Worm (Caenorhabditis elegans) whole organism, L3 larva: Measurements from ENCODE around the gene hsp-6.

Source experiments
- ZK546.5 ChIP-seq: sonication (generic microtip); optimal IDR thresholded peaks from 2 replicates; lab custom pipeline; 2017; ENCODE audit warnings: missing biosample characterization, missing genetic modification characterization
- ama-1 ChIP-seq: fragments of 150-350 bp; optimal IDR thresholded peaks from 2 replicates; lab custom pipeline; 2018
- ceh-28 ChIP-seq: fragments of 150-350 bp; optimal IDR thresholded peaks from 2 replicates; lab custom pipeline; 2014; ENCODE audit warnings: missing biosample characterization, missing genetic modification reagents, missing genetic modification characterization
- ceh-82 ChIP-seq: fragments of 150-350 bp; optimal IDR thresholded peaks from 2 replicates; lab custom pipeline; 2014; ENCODE audit warnings: missing biosample characterization, missing genetic modification characterization
- ceh-9 ChIP-seq: sonication (generic microtip); optimal IDR thresholded peaks from 2 replicates; lab custom pipeline; 2018; ENCODE audit warnings: missing biosample characterization, missing genetic modification characterization
- daf-12 ChIP-seq: fragments of 150-350 bp; optimal IDR thresholded peaks from 2 replicates; lab custom pipeline; 2014; ENCODE audit warnings: missing biosample characterization, missing genetic modification reagents, missing genetic modification characterization
- egl-27 ChIP-seq: sonication (generic microtip); optimal IDR thresholded peaks from 4 replicates; lab custom pipeline; 2017; ENCODE audit warnings: missing biosample characterization, missing genetic modification reagents, missing genetic modification characterization
- egl-5 ChIP-seq: fragments of 150-350 bp; optimal IDR thresholded peaks from 2 replicates; lab custom pipeline; 2017; ENCODE audit warnings: missing biosample characterization, missing genetic modification reagents, missing genetic modification characterization, inconsistent platforms
- elt-1 ChIP-seq: fragments of 150-350 bp; optimal IDR thresholded peaks from 2 replicates; lab custom pipeline; 2014; ENCODE audit warnings: missing biosample characterization, missing genetic modification characterization
- elt-2 ChIP-seq: sonication (generic microtip); optimal IDR thresholded peaks from 2 replicates; lab custom pipeline; 2016; ENCODE audit warnings: missing genetic modification reagents, mild to moderate bottlenecking, missing genetic modification characterization, missing compliant biosample characterization
- eor-1 ChIP-seq, 2 experiments: fragments of 150-350 bp; optimal IDR thresholded peaks; 2 replicates each; lab custom pipeline; 2014 to 2018; ENCODE audit warnings: missing biosample characterization in 2 of 2, missing genetic modification characterization in 2 of 2
- fkh-10 ChIP-seq: sonication (generic microtip); optimal IDR thresholded peaks from 2 replicates; lab custom pipeline; 2017; ENCODE audit warnings: missing biosample characterization, missing genetic modification reagents, missing genetic modification characterization
- fkh-2 ChIP-seq: fragments of 150-350 bp; optimal IDR thresholded peaks from 2 replicates; lab custom pipeline; 2014; ENCODE audit warnings: missing biosample characterization, missing genetic modification reagents, missing genetic modification characterization
- fos-1 ChIP-seq: fragments of 150-350 bp; optimal IDR thresholded peaks from 2 replicates; lab custom pipeline; 2014; ENCODE audit warnings: missing biosample characterization, missing genetic modification characterization
- jun-1 ChIP-seq: fragments of 150-350 bp; optimal IDR thresholded peaks from 2 replicates; lab custom pipeline; 2014; ENCODE audit warnings: missing biosample characterization, missing genetic modification reagents, missing genetic modification characterization
- lin-15B ChIP-seq: fragments of 150-350 bp; optimal IDR thresholded peaks from 2 replicates; lab custom pipeline; 2014; ENCODE audit warnings: missing biosample characterization, missing genetic modification characterization
- lin-39 ChIP-seq: fragments of 150-350 bp; optimal IDR thresholded peaks from 2 replicates; lab custom pipeline; 2018; ENCODE audit warnings: missing biosample characterization, missing genetic modification reagents, missing genetic modification characterization
- lsy-12 ChIP-seq: sonication (generic microtip); optimal IDR thresholded peaks from 2 replicates; lab custom pipeline; 2016; ENCODE audit warnings: mild to moderate bottlenecking, missing genetic modification characterization, missing compliant biosample characterization
- mdl-1 ChIP-seq: fragments of 150-350 bp; optimal IDR thresholded peaks from 2 replicates; lab custom pipeline; 2014; ENCODE audit warnings: missing biosample characterization, missing genetic modification characterization
- mml-1 ChIP-seq: fragments of 150-350 bp; sonication (generic microtip); optimal IDR thresholded peaks from 3 replicates; lab custom pipeline; 2014; ENCODE audit warnings: missing biosample characterization, missing genetic modification characterization
- nfya-1 ChIP-seq: sonication (generic microtip); optimal IDR thresholded peaks from 2 replicates; lab custom pipeline; 2017; ENCODE audit warnings: missing genetic modification characterization, mild to moderate bottlenecking, missing compliant biosample characterization, antibody characterized with exemption, moderate library complexity; ENCODE audit not compliant: insufficient read depth
- nhr-11 ChIP-seq: fragments of 150-350 bp; optimal IDR thresholded peaks from 2 replicates; lab custom pipeline; 2014; ENCODE audit warnings: missing biosample characterization, missing genetic modification characterization
- nhr-23 ChIP-seq: fragments of 150-350 bp; optimal IDR thresholded peaks from 2 replicates; lab custom pipeline; 2014; ENCODE audit warnings: missing biosample characterization, missing genetic modification reagents, missing genetic modification characterization
- nhr-25 ChIP-seq: sonication (generic microtip); optimal IDR thresholded peaks from 2 replicates; lab custom pipeline; 2017; ENCODE audit warnings: missing biosample characterization, missing genetic modification characterization
- nhr-28 ChIP-seq: fragments of 150-350 bp; optimal IDR thresholded peaks from 2 replicates; lab custom pipeline; 2014; ENCODE audit warnings: missing biosample characterization, missing genetic modification characterization
- nhr-67 ChIP-seq: fragments of 150-350 bp; optimal IDR thresholded peaks from 2 replicates; lab custom pipeline; 2014; ENCODE audit warnings: missing biosample characterization, missing genetic modification characterization
- nhr-76 ChIP-seq: fragments of 150-350 bp; sonication (generic microtip); optimal IDR thresholded peaks from 5 replicates; lab custom pipeline; 2014; ENCODE audit warnings: missing biosample characterization, missing genetic modification characterization
- pha-4 ChIP-seq: fragments of 150-350 bp; optimal IDR thresholded peaks from 2 replicates; lab custom pipeline; 2014; ENCODE audit warnings: missing biosample characterization, missing genetic modification reagents, missing genetic modification characterization
- pqm-1 ChIP-seq: fragments of 150-350 bp; optimal IDR thresholded peaks from 2 replicates; lab custom pipeline; 2017; ENCODE audit warnings: missing biosample characterization, missing genetic modification characterization, inconsistent platforms
- sea-2 ChIP-seq: fragments of 150-350 bp; sonication (generic microtip); optimal IDR thresholded peaks from 4 replicates; lab custom pipeline; 2014; ENCODE audit warnings: missing biosample characterization, missing genetic modification reagents, missing genetic modification characterization
- skn-1 ChIP-seq: fragments of 150-350 bp; optimal IDR thresholded peaks from 2 replicates; lab custom pipeline; 2014; ENCODE audit warnings: missing biosample characterization, missing genetic modification characterization
- snpc-4 ChIP-seq: fragments of 150-350 bp; optimal IDR thresholded peaks from 2 replicates; lab custom pipeline; 2014; ENCODE audit warnings: missing biosample characterization, missing genetic modification characterization
- tbx-2 ChIP-seq: sonication (generic microtip); optimal IDR thresholded peaks from 2 replicates; lab custom pipeline; 2016; ENCODE audit warnings: mild to moderate bottlenecking, missing genetic modification characterization, missing compliant biosample characterization
- unc-39 ChIP-seq: sonication (generic microtip); optimal IDR thresholded peaks from 4 replicates; lab custom pipeline; 2017; ENCODE audit warnings: missing biosample characterization, missing genetic modification characterization
- unc-62 ChIP-seq: fragments of 150-350 bp; sonication (generic microtip); optimal IDR thresholded peaks from 4 replicates; lab custom pipeline; 2014; ENCODE audit warnings: missing biosample characterization, missing genetic modification reagents, missing genetic modification characterization
- ztf-11 ChIP-seq: fragments of 150-350 bp; optimal IDR thresholded peaks from 2 replicates; lab custom pipeline; 2014; ENCODE audit warnings: missing biosample characterization, missing genetic modification characterization
- ztf-4 ChIP-seq: fragments of 150-350 bp; optimal IDR thresholded peaks from 2 replicates; lab custom pipeline; 2014; ENCODE audit warnings: missing biosample characterization, missing genetic modification characterization

hsp-6 gene

DNA sequence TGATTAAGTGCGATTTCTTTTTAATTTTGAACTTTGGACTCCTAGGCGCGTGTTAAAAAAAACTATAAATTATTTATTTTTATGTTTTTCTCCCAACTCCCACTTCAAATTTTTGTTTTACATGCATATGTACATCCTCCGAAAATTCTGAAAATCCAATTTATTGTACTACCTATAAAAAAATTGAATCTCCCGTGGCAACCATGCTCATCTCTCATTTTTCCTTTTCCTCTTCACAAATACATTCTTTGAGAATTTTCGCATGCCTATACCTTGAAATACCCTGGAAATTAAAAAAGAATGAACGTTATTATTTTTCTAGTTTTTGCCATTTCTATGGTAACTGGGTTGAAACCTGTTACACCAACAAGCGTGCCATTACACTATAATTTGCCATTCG, 37.7 kb downstream of the hsp-6 start, which contains the start of gene R02F11.10:
R02F11.10 (plus strand) TSS at position 301 of the 400 bp plus-strand sequence.
- no peak for TF ChIP-seq unc-62 (GFP tag; lab: Kevin White, UChicago)

DNA sequence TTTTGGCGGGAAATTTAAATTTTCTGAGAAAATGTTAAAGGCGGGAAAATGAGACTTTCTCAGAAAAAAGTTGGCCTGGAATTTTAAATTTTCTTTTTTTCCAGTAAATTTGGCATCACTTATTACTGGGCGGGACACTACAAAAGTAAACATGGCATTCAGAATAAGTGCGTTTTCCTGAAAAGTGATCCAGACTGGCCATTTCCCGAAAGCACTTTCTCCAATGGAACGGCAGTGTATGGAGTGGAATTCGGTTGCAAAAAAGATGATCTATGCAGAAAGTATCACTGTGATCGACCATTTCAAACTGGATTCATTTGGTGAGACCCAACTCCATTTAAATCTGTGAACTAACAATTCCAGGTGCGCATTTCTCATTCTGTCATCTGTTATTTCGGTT, 38.7 kb downstream of the hsp-6 start:
- TF ChIP-seq tbx-2 (no peak), fkh-2 (no peak), pqm-1 (tag; lab: Kevin White, UChicago) (no peak), snpc-4 (tag; lab: Kevin White, UChicago) (no peak), lin-39 (no peak), ceh-28 (tag; lab: Kevin White, UChicago) (no peak), mdl-1 (no peak), nhr-76 (no peak), nhr-11 (tag; lab: Kevin White, UChicago) (no peak), pha-4 (tag; lab: Kevin White, UChicago) (no peak), lsy-12 (no peak), ama-1 (lab: Kevin White, UChicago) (no peak), nhr-25 (tag; lab: Kevin White, UChicago) (no peak), unc-39 (tag; lab: Kevin White, UChicago) (no peak), nhr-67 (no peak), ztf-4 (tag; lab: Kevin White, UChicago) (no peak), eor-1 (tag; optimal IDR thresholded peaks at IDR 0.05; lab: Kevin White, UChicago) (no peak), sea-2 (GFP tag; lab: Kevin White, UChicago) (no peak), jun-1 (tag; lab: Kevin White, UChicago) (no peak)

DNA sequence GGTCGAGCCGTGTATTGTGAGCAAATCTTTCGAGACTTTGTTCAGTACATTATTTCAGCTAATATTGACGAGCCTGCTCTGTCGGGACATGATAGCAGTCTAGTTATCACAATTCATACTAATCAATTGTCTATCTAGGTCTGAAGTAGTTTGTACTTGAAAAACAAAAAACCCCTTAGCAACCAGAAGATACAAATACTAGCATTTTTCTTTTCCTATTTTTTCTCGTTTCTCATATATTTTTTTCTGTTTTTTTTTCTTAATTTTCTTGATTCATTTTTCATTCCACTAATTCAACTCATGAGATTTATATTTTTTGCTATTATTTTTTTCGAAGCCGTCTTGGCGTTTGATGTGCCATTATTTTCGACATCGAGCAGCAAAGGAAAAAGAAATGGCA, 39.4 kb downstream of the hsp-6 start, which contains the start of gene R02F11.9:
R02F11.9 (plus strand) TSS at position 301 of the 400 bp plus-strand sequence.
- no peak for TF ChIP-seq nfya-1 (tag; lab: Kevin White, UChicago)
- no peak for TF ChIP-seq nhr-23 (tag; lab: Kevin White, UChicago)
- no peak for TF ChIP-seq nhr-67
- no peak for TF ChIP-seq unc-39 (tag; lab: Kevin White, UChicago)
- no peak for TF ChIP-seq lin-15B (tag; lab: Kevin White, UChicago)
- no peak for TF ChIP-seq egl-27 (tag; lab: Kevin White, UChicago)
- no peak for TF ChIP-seq ZK546.5
- no peak for TF ChIP-seq fkh-10 (GFP tag; lab: Kevin White, UChicago)
- no peak for TF ChIP-seq nhr-11 (tag; lab: Kevin White, UChicago)
- TF ChIP-seq elt-2 (tag; lab: Kevin White, UChicago) = no peak
- TF ChIP-seq skn-1 = no peak
- TF ChIP-seq fkh-2 = no peak
- no peak for TF ChIP-seq unc-62 (GFP tag; lab: Kevin White, UChicago)
- TF ChIP-seq pqm-1 (tag; lab: Kevin White, UChicago) = no peak

- no peak for TF ChIP-seq jun-1 (tag; lab: Kevin White, UChicago)
- no peak for TF ChIP-seq egl-5 (tag; lab: Kevin White, UChicago)
- TF ChIP-seq ama-1 (lab: Kevin White, UChicago) = no peak
- no peak for TF ChIP-seq fos-1 (tag; lab: Kevin White, UChicago)
- TF ChIP-seq egl-27 (tag; lab: Kevin White, UChicago) = no peak
- no peak for TF ChIP-seq ceh-9 (tag; lab: Kevin White, UChicago)
- TF ChIP-seq nfya-1 (tag; lab: Kevin White, UChicago) = no peak
- TF ChIP-seq ceh-82 = no peak
- no peak for TF ChIP-seq ceh-28 (tag; lab: Kevin White, UChicago)
Measured at ce11 chrV:4785333-4785852, 41.2 kb downstream of the hsp-6 start, which contains the start of the genes Y60C6A.2 and Y60C6A.3. TSS of gene Y60C6A.2 (minus strand) at chrV:4785433. TSS of gene Y60C6A.3 (plus strand) at chrV:4785802.

DNA sequence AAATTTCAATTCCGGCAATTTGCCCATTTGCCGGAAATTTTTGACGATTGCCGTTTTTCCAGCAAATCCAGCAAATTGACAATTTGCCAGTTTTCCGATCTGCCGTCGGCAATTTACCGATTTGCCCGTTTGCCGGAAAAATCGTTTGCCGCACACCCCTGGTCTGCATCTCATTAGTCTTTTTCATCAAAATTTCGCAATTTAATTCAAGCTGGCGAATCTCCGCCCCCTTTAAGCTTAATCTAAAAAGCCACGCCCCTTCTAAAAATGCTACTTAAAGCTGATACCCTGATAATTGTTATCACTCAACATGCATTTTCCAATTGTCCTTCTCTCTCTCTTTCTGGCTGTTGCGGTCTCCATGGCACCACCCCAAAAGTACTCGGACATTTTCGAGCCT, 43.2 kb downstream of the hsp-6 start, which contains the start of gene Y60C6A.1:
Y60C6A.1 (plus strand) TSS at position 301 of the 400 bp plus-strand sequence.
- TF ChIP-seq nhr-28 (tag; lab: Kevin White, UChicago) = no peak
- no peak for TF ChIP-seq ztf-11 (tag; lab: Kevin White, UChicago)
- TF ChIP-seq unc-39 (tag; lab: Kevin White, UChicago) = no peak
- no peak for TF ChIP-seq lsy-12
- no peak for TF ChIP-seq lin-15B (tag; lab: Kevin White, UChicago)
- TF ChIP-seq tbx-2 = no peak
- no peak for TF ChIP-seq elt-1 (tag; lab: Kevin White, UChicago)
- no peak for TF ChIP-seq daf-12 (tag; lab: Kevin White, UChicago)
- TF ChIP-seq ztf-4 (tag; lab: Kevin White, UChicago) = no peak
- no peak for TF ChIP-seq fkh-2
- TF ChIP-seq pha-4 (tag; lab: Kevin White, UChicago) = no peak
- no peak for TF ChIP-seq skn-1
- no peak for TF ChIP-seq lin-39
- TF ChIP-seq snpc-4 (tag; lab: Kevin White, UChicago) = no peak
- no peak for TF ChIP-seq unc-62 (GFP tag; lab: Kevin White, UChicago)
- TF ChIP-seq ama-1 (lab: Kevin White, UChicago) = no peak
- no peak for TF ChIP-seq mml-1
- TF ChIP-seq eor-1 (tag; optimal IDR thresholded peaks at IDR 0.05; lab: Kevin White, UChicago) = no peak
- TF ChIP-seq nhr-23 (tag; lab: Kevin White, UChicago) = no peak
- TF ChIP-seq, all 47 proteins: peak for 0
